Worm (Caenorhabditis elegans): ENCODE measurements around the gene ZK370.4.

The ZK370.4 gene

ce11 chrIII:8767889-8768361, 36.7 kb upstream of the ZK370.4 start, which contains the start of gene mtss-1 (continued):
- peak; percentile 15 for TF ChIP-seq unc-86 (tag; optimal IDR thresholded peaks at IDR 0.05)
- TF ChIP-seq elt-2 (tag; optimal IDR thresholded peaks at IDR 0.05), result no peak
- no peak for TF ChIP-seq mef-2 (tag; optimal IDR thresholded peaks at IDR 0.05)
- no peak for TF ChIP-seq pax-3 (tag; optimal IDR thresholded peaks at IDR 0.05)
- no peak for TF ChIP-seq nhr-76 (tag; optimal IDR thresholded peaks at IDR 0.05)
- peak; percentile 34 for TF ChIP-seq C04F5.9 (tag; optimal IDR thresholded peaks at IDR 0.05)
- TF ChIP-seq nhr-85 (tag), result no peak
- TF ChIP-seq efl-1 (optimal IDR thresholded peaks at IDR 0.05), result peak; percentile 48 to 65
- peak; percentile 41 to 95 for TF ChIP-seq efl-1 (GFP tag; optimal IDR thresholded peaks at IDR 0.05 in 1 of 2)
- no peak for TF ChIP-seq pqm-1 (tag; optimal IDR thresholded peaks at IDR 0.05)
- peak; percentile 64 for TF ChIP-seq skn-1 (tag; optimal IDR thresholded peaks at IDR 0.05)
- no peak for TF ChIP-seq lin-39 (tag; optimal IDR thresholded peaks at IDR 0.05)
- TF ChIP-seq hpl-2 (GFP tag; optimal IDR thresholded peaks at IDR 0.05), result peak; percentile 60
- peak; percentile 45 to 67 for TF ChIP-seq lin-35 (GFP tag; optimal IDR thresholded peaks at IDR 0.05)
- peak; percentile 18 for TF ChIP-seq fkh-8 (tag; optimal IDR thresholded peaks at IDR 0.05)
- TF ChIP-seq lir-3 (tag; optimal IDR thresholded peaks at IDR 0.05; ENCODE audit: poor library complexity), result peak; percentile 39
- no peak for TF ChIP-seq unc-98 (GFP tag; IDR thresholded peaks at IDR 0.05)
- TF ChIP-seq sup-37 (GFP tag; optimal IDR thresholded peaks at IDR 0.05), result no peak
- no peak for TF ChIP-seq aha-1 (tag; optimal IDR thresholded peaks at IDR 0.05)
- TF ChIP-seq dsc-1 (tag; optimal IDR thresholded peaks at IDR 0.05), result peak; percentile 65
- peak; percentile 58 for TF ChIP-seq swsn-7 (tag; optimal IDR thresholded peaks at IDR 0.05)
- TF ChIP-seq nhr-20 (tag; optimal IDR thresholded peaks at IDR 0.05), result peak; percentile 62
- peak; percentile 15 for TF ChIP-seq lin-15B (tag; optimal IDR thresholded peaks at IDR 0.05)
- TF ChIP-seq unc-30 (tag; optimal IDR thresholded peaks at IDR 0.05), result no peak
- peak; percentile 68 for TF ChIP-seq tbx-2 (tag; optimal IDR thresholded peaks at IDR 0.05)
- no peak for TF ChIP-seq fkh-10 (GFP tag; optimal IDR thresholded peaks at IDR 0.05)
- TF ChIP-seq hlh-4 (tag; optimal IDR thresholded peaks at IDR 0.05), result peak; percentile 5
- no peak for TF ChIP-seq ces-1 (GFP tag; optimal IDR thresholded peaks at IDR 0.05)
- peak; percentile 32 for TF ChIP-seq mep-1 (tag; optimal IDR thresholded peaks at IDR 0.05)
- peak; percentile 70 for TF ChIP-seq nhr-47 (tag; optimal IDR thresholded peaks at IDR 0.05)
- peak; percentile 69 for TF ChIP-seq nhr-71 (tag; optimal IDR thresholded peaks at IDR 0.05)
- peak; percentile 55 for TF ChIP-seq xbp-1 (tag; optimal IDR thresholded peaks at IDR 0.05)

- TF ChIP-seq aly-2 (tag; optimal IDR thresholded peaks at IDR 0.05), result no peak
- no peak for TF ChIP-seq sup-37 (GFP tag; optimal IDR thresholded peaks at IDR 0.05)
- TF ChIP-seq nhr-85 (tag), result peak; percentile 77
- TF ChIP-seq nhr-90 (tag; optimal IDR thresholded peaks at IDR 0.05; ENCODE audit: poor library complexity), result no peak
- TF ChIP-seq fkh-10 (GFP tag; optimal IDR thresholded peaks at IDR 0.05), result no peak
- TF ChIP-seq nhr-20 (tag; optimal IDR thresholded peaks at IDR 0.05), result no peak
- TF ChIP-seq grh-1 (GFP tag; IDR thresholded peaks at IDR 0.05), result no peak
- TF ChIP-seq blmp-1 (tag; optimal IDR thresholded peaks at IDR 0.05), result peak; percentile 3
- no peak for TF ChIP-seq snu-23 (GFP tag; optimal IDR thresholded peaks at IDR 0.05)
- TF ChIP-seq efl-1 (optimal IDR thresholded peaks at IDR 0.05), result no peak
- TF ChIP-seq efl-1 (GFP tag; optimal IDR thresholded peaks at IDR 0.05 in 1 of 2), result peak in 1 of 2 experiments; percentile 27
- TF ChIP-seq pax-3 (tag; optimal IDR thresholded peaks at IDR 0.05), result no peak
- no peak for TF ChIP-seq lin-13 (GFP tag; optimal IDR thresholded peaks at IDR 0.05)
- peak in 1 of 2 experiments; percentile 9 for TF ChIP-seq lsy-2 (tag; optimal IDR thresholded peaks at IDR 0.05)
- TF ChIP-seq unc-62 (GFP tag; optimal IDR thresholded peaks at IDR 0.05), result no peak
- no peak for TF ChIP-seq pag-3 (tag; optimal IDR thresholded peaks at IDR 0.05; ENCODE audit: borderline replicate concordance, insufficient read depth)
- TF ChIP-seq ceh-90 (tag; optimal IDR thresholded peaks at IDR 0.05), result no peak
- TF ChIP-seq ets-5 (GFP tag; IDR thresholded peaks at IDR 0.05), result no peak
- TF ChIP-seq nhr-71 (tag; optimal IDR thresholded peaks at IDR 0.05), result no peak
- TF ChIP-seq sptf-1 (tag; optimal IDR thresholded peaks at IDR 0.05), result no peak
- TF ChIP-seq nhr-77 (tag; optimal IDR thresholded peaks at IDR 0.05), result no peak
- TF ChIP-seq irx-1 (tag; optimal IDR thresholded peaks at IDR 0.05), result no peak
- no peak for TF ChIP-seq zag-1 (tag; optimal IDR thresholded peaks at IDR 0.05)
- TF ChIP-seq tlp-1 (tag; optimal IDR thresholded peaks at IDR 0.05), result no peak
These were observed 36.2 kb upstream of the ZK370.4 start, which contains the start of gene mig-22 for ce11 chrIII:8767292-8767829. TSS of gene mig-22 (minus strand) at chrIII:8767342.

All from whole organism, L1 larva.